Fruit fly (Drosophila melanogaster) whole organism, prepupa: ENCODE measurements around the gene CG34173.

Experiments
- Blimp-1 ChIP-seq: fragments of 200-800 bp; sonication (Bioruptor generic); optimal IDR thresholded peaks from 3 replicates; lab custom pipeline; 2017; ENCODE audit warnings: missing biosample characterization, missing genetic modification characterization, mild to moderate bottlenecking, moderate library complexity, missing genetic modification reagents
- CG16779 ChIP-seq: fragments of 200-800 bp; sonication (Bioruptor generic); optimal IDR thresholded peaks from 3 replicates; lab custom pipeline; 2017; ENCODE audit warnings: missing biosample characterization, mild to moderate bottlenecking, missing genetic modification characterization
- CG3032 ChIP-seq: fragments of 200-800 bp; optimal IDR thresholded peaks from 2 replicates; lab custom pipeline; 2019; ENCODE audit warnings: missing biosample characterization, mild to moderate bottlenecking, missing genetic modification characterization, moderate library complexity
- CG34406 ChIP-seq: fragments of 200-800 bp; sonication (Bioruptor generic); optimal IDR thresholded peaks from 3 replicates; lab custom pipeline; 2016; ENCODE audit warnings: missing biosample characterization, missing genetic modification characterization
- CG6163 ChIP-seq: fragments of 200-800 bp; sonication (Bioruptor generic); IDR thresholded peaks from 3 replicates; pipeline ENCODE4 v1.3.6; 2022; ENCODE audit warnings: missing biosample characterization, missing genetic modification characterization
- CG8119 ChIP-seq: fragments of 200-800 bp; sonication (Bioruptor generic); IDR thresholded peaks from 3 replicates; pipeline ENCODE4 v1.3.6; 2022; ENCODE audit warnings: missing biosample characterization, missing genetic modification characterization
- achi ChIP-seq: fragments of 200-800 bp; sonication (Bioruptor generic); optimal IDR thresholded peaks from 3 replicates; lab custom pipeline; 2016; ENCODE audit warnings: missing biosample characterization, missing genetic modification characterization
- acj6 ChIP-seq: fragments of 200-800 bp; sonication (Bioruptor generic); optimal IDR thresholded peaks from 3 replicates; lab custom pipeline; 2016; ENCODE audit warnings: missing biosample characterization, missing genetic modification characterization
- salr ChIP-seq, 2 experiments: fragments of 200-800 bp; sonication (Bioruptor generic); optimal IDR thresholded peaks; 3 replicates each; lab custom pipeline; 2016 to 2018; ENCODE audit warnings: missing biosample characterization in 2 of 2, missing genetic modification characterization in 2 of 2, mild to moderate bottlenecking in 1 of 2
- ss ChIP-seq, 2 experiments: fragments of 200-800 bp; sonication (Bioruptor generic); optimal IDR thresholded peaks; 2 replicates in 1 of 2; 3 replicates in 1 of 2; lab custom pipeline; 2017 to 2018; ENCODE audit warnings: mild to moderate bottlenecking in 2 of 2, missing biosample characterization in 2 of 2, missing genetic modification characterization in 2 of 2, moderate library complexity in 1 of 2

DNA sequence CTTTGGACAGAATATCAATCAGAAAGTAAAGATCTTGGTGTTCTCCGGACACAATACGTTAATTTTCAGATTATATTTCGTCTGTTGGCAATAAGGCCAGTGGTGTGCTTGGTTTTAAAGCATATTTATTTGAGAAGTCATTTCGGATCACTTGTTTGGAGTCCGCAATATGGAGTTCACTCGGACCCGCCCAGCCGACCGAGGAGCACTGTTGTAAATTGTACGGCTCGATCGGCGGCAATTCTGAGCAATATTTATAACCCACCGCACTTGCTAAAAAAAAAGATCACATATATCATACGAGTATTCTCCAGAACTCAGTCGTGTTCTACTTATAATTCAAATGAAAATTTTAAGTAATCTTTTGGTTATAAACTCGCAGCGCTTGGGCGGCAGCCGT, 39.2 kb downstream of the CG34173 start, which contains the start of gene CG31693:
- TF ChIP-seq ss (GFP tag; optimal IDR thresholded peaks at IDR 0.05; lab: Kevin White, UChicago) (no peak), achi (GFP tag; lab: Kevin White, UChicago) (no peak), CG16779 (no peak), CG3032 (tag; lab: Kevin White, UChicago) (no peak), Blimp-1 (GFP tag; lab: Kevin White, UChicago) (no peak), acj6 (GFP tag; lab: Kevin White, UChicago) (no peak), CG6163 (GFP tag; lab: Robert Waterston, UW) (no peak), CG34406 (GFP tag; lab: Kevin White, UChicago) (no peak), salr (GFP tag; optimal IDR thresholded peaks at IDR 0.05; lab: Kevin White, UChicago) (no peak), CG8119 (GFP tag; lab: Robert Waterston, UW) (no peak)
